Worm (Caenorhabditis elegans): ENCODE results near the gene pfd-2.

DNA sequence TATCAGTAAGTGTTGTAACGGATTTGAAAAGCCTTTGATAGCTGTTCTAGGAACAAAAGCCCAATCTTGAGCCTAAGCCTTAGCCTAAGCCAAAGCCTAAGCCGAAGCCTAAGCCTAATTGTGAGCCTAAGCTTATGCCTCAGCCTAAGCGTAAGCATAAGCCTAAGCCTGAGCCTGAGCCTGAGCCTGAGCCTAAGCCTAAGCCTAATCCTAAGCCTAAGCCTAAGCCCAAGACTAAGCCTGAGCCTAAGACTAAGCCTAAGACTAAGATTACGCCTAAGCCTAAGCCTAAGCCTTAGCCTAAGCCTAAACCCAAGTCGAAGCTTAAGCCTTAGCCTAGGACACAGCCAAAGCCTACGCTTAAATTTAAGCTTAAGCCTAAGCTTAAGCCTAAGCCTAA, 48.9 kb upstream of the pfd-2 start:
- no peak for TF ChIP-seq ztf-25 (GFP tag; IDR thresholded peaks at IDR 0.05)
- no peak for TF ChIP-seq ceh-91 (GFP tag; IDR thresholded peaks at IDR 0.05)
- no peak for TF ChIP-seq snpc-4 (GFP tag; optimal IDR thresholded peaks at IDR 0.05)
- TF ChIP-seq snpc-4 (tag; optimal IDR thresholded peaks at IDR 0.05), result no peak
- TF ChIP-seq hmg-20 (GFP tag; IDR thresholded peaks at IDR 0.05), result no peak
- TF ChIP-seq hlh-26 (GFP tag; conservative IDR thresholded peaks at IDR 0.05), result no peak
- no peak for TF ChIP-seq nhr-27 (tag; optimal IDR thresholded peaks at IDR 0.05)
- TF ChIP-seq F23B12.7 (tag; optimal IDR thresholded peaks at IDR 0.05; ENCODE audit: insufficient read depth), result no peak
- no peak for TF ChIP-seq B0019.2 (GFP tag; conservative IDR thresholded peaks at IDR 0.05)
- TF ChIP-seq ama-1 (optimal IDR thresholded peaks at IDR 0.05), result no peak
- TF ChIP-seq ama-1 (GFP tag; optimal IDR thresholded peaks at IDR 0.05), result no peak
- no peak for TF ChIP-seq T26A5.8 (tag; optimal IDR thresholded peaks at IDR 0.05)
- no peak for TF ChIP-seq lir-1 (GFP tag; conservative IDR thresholded peaks at IDR 0.05)
- TF ChIP-seq nfyb-1 (GFP tag; IDR thresholded peaks at IDR 0.05), result no peak
- TF ChIP-seq sea-2 (GFP tag; IDR thresholded peaks at IDR 0.05), result no peak
- TF ChIP-seq rpc-1 (optimal IDR thresholded peaks at IDR 0.05), result no peak
- no peak for TF ChIP-seq rpc-1 (tag; optimal IDR thresholded peaks at IDR 0.05)
